Fruit fly (Drosophila melanogaster) whole organism, adult: ENCODE measurements around the gene CG33648.
A peak's percentile ranks its signal among the peaks of the same experiment; 100 is the strongest.

Experiments used
- CG11617 ChIP-seq: fragments of 200-800 bp; sonication (Bioruptor generic); optimal IDR thresholded peaks from 2 replicates; lab custom pipeline; 2017; ENCODE audit warnings: mild to moderate bottlenecking, missing biosample characterization, missing genetic modification reagents, missing genetic modification characterization
- CG12768 ChIP-seq: fragments of 200-800 bp; sonication (Bioruptor generic); optimal IDR thresholded peaks from 2 replicates; lab custom pipeline; 2017; ENCODE audit warnings: missing biosample characterization, missing genetic modification characterization, mild to moderate bottlenecking, moderate library complexity, missing genetic modification reagents
- CG14711 ChIP-seq: fragments of 200-800 bp; sonication (Bioruptor generic); optimal IDR thresholded peaks from 2 replicates; lab custom pipeline; 2018; ENCODE audit warnings: missing biosample characterization, mild to moderate bottlenecking, missing genetic modification characterization, moderate library complexity
- CG1620 ChIP-seq: fragments of 200-800 bp; sonication (Bioruptor generic); optimal IDR thresholded peaks from 2 replicates; lab custom pipeline; 2016; ENCODE audit warnings: missing biosample characterization, missing genetic modification characterization
- CG33017 ChIP-seq: fragments of 200-800 bp; sonication (Bioruptor generic); optimal IDR thresholded peaks from 2 replicates; lab custom pipeline; 2018; ENCODE audit warnings: missing biosample characterization, mild to moderate bottlenecking, missing genetic modification characterization, moderate library complexity
- CG5204 ChIP-seq: fragments of 200-800 bp; sonication (Bioruptor generic); optimal IDR thresholded peaks from 2 replicates; lab custom pipeline; 2016; ENCODE audit warnings: missing biosample characterization, missing genetic modification characterization
- CG7045 ChIP-seq: fragments of 200-800 bp; sonication (Bioruptor generic); optimal IDR thresholded peaks from 2 replicates; lab custom pipeline; 2017; ENCODE audit warnings: missing biosample characterization, mild to moderate bottlenecking, missing genetic modification characterization
- CG7101 ChIP-seq: fragments of 200-800 bp; sonication (Bioruptor generic); optimal IDR thresholded peaks from 2 replicates; lab custom pipeline; 2018; ENCODE audit warnings: missing biosample characterization, mild to moderate bottlenecking, missing genetic modification characterization, moderate library complexity
- Clk ChIP-seq: fragments of 200-800 bp; sonication (Bioruptor generic); optimal IDR thresholded peaks from 2 replicates; lab custom pipeline; 2017; ENCODE audit warnings: missing biosample characterization, missing genetic modification characterization
- Crg-1 ChIP-seq: fragments of 200-800 bp; sonication (Bioruptor generic); optimal IDR thresholded peaks from 2 replicates; lab custom pipeline; 2016; ENCODE audit warnings: missing biosample characterization, missing genetic modification characterization
- Hr96 ChIP-seq: fragments of 200-800 bp; sonication (Bioruptor generic); optimal IDR thresholded peaks from 2 replicates; lab custom pipeline; 2016; ENCODE audit warnings: missing biosample characterization, missing genetic modification characterization
- Mnt ChIP-seq: fragments of 200-800 bp; sonication (Bioruptor generic); optimal IDR thresholded peaks from 2 replicates; lab custom pipeline; 2016; ENCODE audit warnings: missing biosample characterization, mild to moderate bottlenecking, missing genetic modification characterization
- bab1 ChIP-seq: fragments of 200-800 bp; sonication (Bioruptor generic); optimal IDR thresholded peaks from 3 replicates; lab custom pipeline; 2019; ENCODE audit warnings: missing biosample characterization, mild to moderate bottlenecking, missing genetic modification characterization, moderate library complexity
- cic ChIP-seq: fragments of 200-800 bp; sonication (Bioruptor generic); optimal IDR thresholded peaks from 2 replicates; lab custom pipeline; 2017; ENCODE audit warnings: missing biosample characterization, mild to moderate bottlenecking, missing genetic modification characterization, moderate library complexity
- cnc ChIP-seq, 2 experiments: fragments of >200 bp; optimal IDR thresholded peaks; 2 replicates each; lab custom pipeline; 2017
- kay ChIP-seq: fragments of 200-800 bp; sonication (Bioruptor generic); peaks from one replicate; lab custom pipeline; 2016; ENCODE audit warnings: missing biosample characterization, missing genetic modification characterization, borderline replicate concordance
- ovo ChIP-seq: fragments of 200-800 bp; sonication (Bioruptor generic); optimal IDR thresholded peaks from 2 replicates; lab custom pipeline; 2016; ENCODE audit warnings: missing biosample characterization, missing genetic modification characterization
- pad ChIP-seq: fragments of 200-800 bp; sonication (Bioruptor generic); optimal IDR thresholded peaks from 3 replicates; lab custom pipeline; 2017; ENCODE audit warnings: missing biosample characterization, missing genetic modification characterization, mild to moderate bottlenecking, moderate library complexity, missing genetic modification reagents
- tj ChIP-seq: fragments of 200-800 bp; sonication (Bioruptor generic); optimal IDR thresholded peaks from 3 replicates; lab custom pipeline; 2017; ENCODE audit warnings: missing biosample characterization, mild to moderate bottlenecking, missing genetic modification characterization, moderate library complexity
- toe ChIP-seq: fragments of 200-800 bp; sonication (Bioruptor generic); optimal IDR thresholded peaks from 2 replicates; lab custom pipeline; 2016; ENCODE audit warnings: missing biosample characterization, missing genetic modification characterization

Gene CG33648

DNA sequence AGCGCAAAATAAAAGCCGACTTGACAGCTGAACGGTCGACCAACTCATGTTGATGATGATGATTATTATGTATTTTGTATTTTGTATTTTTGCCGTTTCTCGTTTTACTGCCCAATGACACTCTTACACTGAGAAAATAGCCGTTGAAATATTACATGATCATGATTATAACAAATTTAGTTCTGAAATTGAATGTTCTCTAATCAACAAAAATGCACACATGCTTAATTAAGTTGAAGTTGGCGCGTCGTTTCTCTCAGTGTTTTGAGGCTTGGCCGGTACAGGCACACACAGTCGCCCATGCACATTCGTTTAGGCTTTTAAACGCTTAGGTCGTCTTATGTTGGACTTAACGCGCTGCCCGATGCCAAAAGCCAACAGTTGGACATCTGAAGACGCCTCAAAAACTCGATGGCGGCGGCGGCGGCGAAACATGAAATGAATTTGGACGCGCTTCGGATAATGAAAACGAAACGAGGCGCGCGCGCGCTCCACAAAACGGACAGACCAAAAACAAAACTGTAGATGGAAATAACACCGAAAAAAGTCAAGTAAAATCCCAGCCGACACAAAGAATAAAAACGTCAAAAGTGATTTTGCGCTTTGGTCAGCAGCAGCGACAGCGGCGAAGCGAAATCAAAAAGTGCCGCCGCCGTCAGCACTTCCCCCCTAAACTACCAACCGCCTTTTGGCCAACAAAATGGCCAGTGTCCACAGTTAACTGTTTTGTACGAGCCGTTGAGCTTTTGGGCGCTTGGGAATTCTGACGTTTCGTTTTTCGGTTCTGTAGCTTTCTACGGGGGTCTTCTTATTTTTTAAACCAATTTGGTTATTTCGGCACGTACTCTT, 21.3 kb upstream of the CG33648 start:
- TF ChIP-seq CG12768 (GFP tag; lab: Kevin White, UChicago): no peak
- TF ChIP-seq tj (GFP tag; lab: Kevin White, UChicago): peak; percentile 93
- TF ChIP-seq CG14711 (tag; lab: Kevin White, UChicago): peak; percentile 22

DNA sequence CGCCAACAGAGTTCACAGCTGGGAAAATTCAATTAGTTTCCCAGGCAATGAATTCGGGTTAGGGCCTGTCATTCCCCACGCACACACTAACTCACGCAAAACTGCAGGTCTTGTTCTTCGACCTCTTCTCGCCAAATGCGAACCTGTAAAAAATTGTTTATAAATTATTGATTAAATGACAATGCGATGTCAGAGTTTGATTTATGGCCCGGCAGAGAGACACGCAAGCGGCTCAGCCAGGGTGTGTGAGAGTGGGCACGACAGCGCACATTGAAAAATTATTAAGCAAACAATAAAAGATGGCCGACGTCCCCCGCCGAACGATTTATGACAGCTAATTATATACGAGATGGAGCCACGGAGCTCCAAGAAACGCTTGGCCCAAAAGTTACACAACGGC, 20.5 kb upstream of the CG33648 start:
- TF ChIP-seq kay (GFP tag; lab: Kevin White, UChicago) (no peak), bab1 (no peak), cic (GFP tag; lab: Kevin White, UChicago) (no peak), CG33017 (tag; lab: Kevin White, UChicago) (no peak), CG12768 (GFP tag; lab: Kevin White, UChicago) (no peak), pad (GFP tag; lab: Kevin White, UChicago) (no peak), ovo (no peak), Hr96 (GFP tag; lab: Kevin White, UChicago) (no peak), toe (GFP tag; lab: Kevin White, UChicago) (no peak), CG1620 (GFP tag; lab: Kevin White, UChicago) (no peak), Crg-1 (GFP tag; lab: Kevin White, UChicago) (no peak), CG11617 (GFP tag; lab: Kevin White, UChicago) (no peak), CG5204 (GFP tag; lab: Kevin White, UChicago) (no peak), CG14711 (tag; lab: Kevin White, UChicago) (no peak)

DNA sequence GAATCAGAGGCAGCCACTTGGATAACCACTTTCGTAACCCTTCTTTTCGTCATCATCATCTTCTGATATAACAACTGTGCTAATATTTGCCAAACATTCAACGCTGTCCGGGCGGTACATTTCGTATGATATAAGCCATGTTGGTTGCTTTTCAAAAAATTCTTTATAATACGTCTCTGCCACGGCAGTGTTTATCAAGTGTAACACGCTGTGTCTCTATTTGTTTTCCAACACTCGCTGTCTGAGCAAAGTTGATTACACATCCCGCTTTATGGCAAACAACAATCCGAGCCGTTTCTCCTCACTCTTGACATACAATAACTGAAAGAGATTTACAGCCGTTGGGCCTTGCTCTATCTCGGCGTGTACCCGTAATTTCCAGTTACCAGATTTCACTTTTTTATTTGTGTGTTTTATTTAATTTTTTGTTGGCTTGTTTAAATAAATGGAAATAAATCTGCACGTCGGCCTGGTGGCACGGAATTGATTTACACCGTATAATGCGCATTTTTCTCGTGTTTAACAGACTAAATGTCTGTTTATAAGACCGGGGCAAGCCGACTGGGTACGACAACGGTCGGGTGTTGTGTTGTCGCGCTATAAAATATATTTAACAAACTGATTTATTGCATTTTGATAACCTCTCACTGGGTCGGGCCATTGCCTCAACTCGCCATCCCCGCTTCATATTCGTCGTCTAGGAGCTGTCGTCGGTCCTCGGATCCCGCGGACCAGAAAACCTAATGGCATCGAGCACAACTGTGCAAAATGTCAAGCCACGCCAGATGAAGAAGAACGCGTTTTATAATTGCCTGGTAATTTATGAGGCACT, 18.9 kb upstream of the CG33648 start:
- no peak for TF ChIP-seq bab1
- TF ChIP-seq CG12768 (GFP tag; lab: Kevin White, UChicago): peak; percentile 86
- TF ChIP-seq pad (GFP tag; lab: Kevin White, UChicago): peak; percentile 62
- TF ChIP-seq kay (GFP tag; lab: Kevin White, UChicago): peak; percentile 87
- peak; percentile 81 for TF ChIP-seq CG7045 (GFP tag; lab: Kevin White, UChicago)
- peak; percentile 59 for TF ChIP-seq ovo
- no peak for TF ChIP-seq cnc (optimal IDR thresholded peaks at IDR 0.05; lab: Kevin White, UChicago)
- TF ChIP-seq toe (GFP tag; lab: Kevin White, UChicago): peak; percentile 60
- peak; percentile 61 for TF ChIP-seq Mnt (GFP tag; lab: Kevin White, UChicago)
- TF ChIP-seq Crg-1 (GFP tag; lab: Kevin White, UChicago): peak; percentile 92
- TF ChIP-seq CG7101 (tag; lab: Kevin White, UChicago): peak; percentile 84
- TF ChIP-seq Clk (GFP tag; lab: Kevin White, UChicago): peak; percentile 48
- peak; percentile 47 for TF ChIP-seq Hr96 (GFP tag; lab: Kevin White, UChicago)
- TF ChIP-seq CG5204 (GFP tag; lab: Kevin White, UChicago): peak; percentile 30
- TF ChIP-seq CG11617 (GFP tag; lab: Kevin White, UChicago): peak; percentile 76
- peak; percentile 5 for TF ChIP-seq tj (GFP tag; lab: Kevin White, UChicago)
- peak; percentile 59 for TF ChIP-seq CG14711 (tag; lab: Kevin White, UChicago)
- TF ChIP-seq cic (GFP tag; lab: Kevin White, UChicago): peak; percentile 58
- peak; percentile 48 for TF ChIP-seq CG33017 (tag; lab: Kevin White, UChicago)
- TF ChIP-seq CG1620 (GFP tag; lab: Kevin White, UChicago): peak; percentile 74

dm6 chr2L:14506011-14506565, 18.0 kb upstream of the CG33648 start:
- TF ChIP-seq kay (GFP tag; lab: Kevin White, UChicago) (peak; percentile 79), CG7101 (tag; lab: Kevin White, UChicago) (no peak)

- TF ChIP-seq CG5204 (GFP tag; lab: Kevin White, UChicago): no peak
- TF ChIP-seq pad (GFP tag; lab: Kevin White, UChicago): no peak
- TF ChIP-seq Crg-1 (GFP tag; lab: Kevin White, UChicago): no peak
- TF ChIP-seq CG14711 (tag; lab: Kevin White, UChicago): no peak
- no peak for TF ChIP-seq CG12768 (GFP tag; lab: Kevin White, UChicago)
- no peak for TF ChIP-seq cnc (optimal IDR thresholded peaks at IDR 0.05; lab: Kevin White, UChicago)
These were observed 17.4 kb upstream of the CG33648 start for dm6 chr2L:14506694-14507093.

DNA sequence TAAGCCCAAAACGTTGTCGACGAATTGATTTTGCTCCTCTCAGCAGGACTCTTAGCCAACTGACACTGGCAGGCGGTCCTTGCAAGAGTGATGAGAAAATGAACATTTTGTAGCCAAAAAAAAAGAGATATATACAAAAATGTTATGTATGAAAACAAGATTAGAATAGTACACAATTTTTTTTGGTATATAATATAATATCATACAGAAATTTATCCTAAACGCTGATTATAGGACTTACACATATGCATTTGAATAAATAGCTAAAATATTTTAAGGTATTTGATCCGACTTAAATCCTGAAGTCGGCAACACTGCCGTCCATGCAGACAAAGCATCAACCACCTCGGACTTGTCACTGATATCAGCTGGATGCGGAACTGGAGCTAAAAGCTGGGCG, 16.1 kb upstream of the CG33648 start:
- TF ChIP-seq Hr96 (GFP tag; lab: Kevin White, UChicago) (no peak), CG11617 (GFP tag; lab: Kevin White, UChicago) (no peak), pad (GFP tag; lab: Kevin White, UChicago) (no peak), Crg-1 (GFP tag; lab: Kevin White, UChicago) (no peak), CG33017 (tag; lab: Kevin White, UChicago) (no peak), tj (GFP tag; lab: Kevin White, UChicago) (no peak), kay (GFP tag; lab: Kevin White, UChicago) (peak; percentile 32)
